Worm (Caenorhabditis elegans) whole organism, mixed stage, embryonic: ENCODE results near the gene K10H10.7.

Source experiments
- M03D4.4 ChIP-seq: sonication (generic microtip); optimal IDR thresholded peaks from 2 replicates; lab custom pipeline; 2017; ENCODE audit warnings: mild to moderate bottlenecking, missing genetic modification characterization, missing compliant biosample characterization
- bed-3 ChIP-seq: fragments of 200-800 bp; sonication (Bioruptor generic); optimal IDR thresholded peaks from 3 replicates; lab custom pipeline; 2018; ENCODE audit warnings: mild to moderate bottlenecking, missing genetic modification characterization, moderate library complexity, missing compliant biosample characterization
- blmp-1 ChIP-seq: fragments of 150-350 bp; optimal IDR thresholded peaks from 2 replicates; lab custom pipeline; 2014; ENCODE audit warnings: missing biosample characterization, missing genetic modification characterization
- ceh-39 ChIP-seq: fragments of 150-350 bp; optimal IDR thresholded peaks from 2 replicates; lab custom pipeline; 2014; ENCODE audit warnings: missing biosample characterization, missing genetic modification characterization
- ceh-43 ChIP-seq: fragments of 200-800 bp; sonication (Bioruptor generic); optimal IDR thresholded peaks from 2 replicates; lab custom pipeline; 2018; ENCODE audit warnings: mild to moderate bottlenecking, missing genetic modification characterization, moderate library complexity, missing compliant biosample characterization
- ceh-83 ChIP-seq: fragments of 200-800 bp; sonication (Bioruptor generic); optimal IDR thresholded peaks from 2 replicates; lab custom pipeline; 2018; ENCODE audit warnings: mild to moderate bottlenecking, missing genetic modification characterization, missing compliant biosample characterization
- cnd-1 ChIP-seq: fragments of 200-800 bp; sonication (Bioruptor generic); optimal IDR thresholded peaks from 2 replicates; lab custom pipeline; 2018; ENCODE audit warnings: mild to moderate bottlenecking, missing genetic modification characterization, missing compliant biosample characterization
- drap-1 ChIP-seq: fragments of 200-800 bp; sonication (Bioruptor generic); optimal IDR thresholded peaks from 3 replicates; lab custom pipeline; 2018; ENCODE audit warnings: mild to moderate bottlenecking, missing genetic modification characterization, missing compliant biosample characterization
- elt-1 ChIP-seq: sonication (generic microtip); optimal IDR thresholded peaks from 2 replicates; lab custom pipeline; 2017; ENCODE audit warnings: missing genetic modification characterization, mild to moderate bottlenecking, missing compliant biosample characterization, antibody characterized with exemption, moderate library complexity, borderline replicate concordance; ENCODE audit not compliant: insufficient read depth
- elt-3 ChIP-seq: fragments of 150-350 bp; optimal IDR thresholded peaks from 2 replicates; lab custom pipeline; 2014; ENCODE audit warnings: missing biosample characterization, missing genetic modification characterization
- flh-1 ChIP-seq: fragments of 200-800 bp; sonication (Bioruptor generic); optimal IDR thresholded peaks from 2 replicates; lab custom pipeline; 2018; ENCODE audit warnings: mild to moderate bottlenecking, missing genetic modification characterization, moderate library complexity, missing compliant biosample characterization
- ham-2 ChIP-seq: fragments of 200-800 bp; sonication (Bioruptor generic); optimal IDR thresholded peaks from 2 replicates; lab custom pipeline; 2018; ENCODE audit warnings: mild to moderate bottlenecking, missing genetic modification characterization, missing compliant biosample characterization
- hlh-1 ChIP-seq: fragments of 150-350 bp; optimal IDR thresholded peaks from 2 replicates; lab custom pipeline; 2014; ENCODE audit warnings: missing biosample characterization, missing genetic modification reagents, missing genetic modification characterization
- lin-13 ChIP-seq: fragments of 150-350 bp; optimal IDR thresholded peaks from 2 replicates; lab custom pipeline; 2014; ENCODE audit warnings: missing biosample characterization, missing genetic modification characterization
- lin-32 ChIP-seq: fragments of 200-800 bp; sonication (Bioruptor generic); optimal IDR thresholded peaks from 2 replicates; lab custom pipeline; 2018; ENCODE audit warnings: mild to moderate bottlenecking, missing genetic modification characterization, missing compliant biosample characterization
- lsy-2 ChIP-seq: fragments of 150-350 bp; optimal IDR thresholded peaks from 2 replicates; lab custom pipeline; 2014; ENCODE audit warnings: missing biosample characterization, missing genetic modification characterization
- mls-2 ChIP-seq: sonication (generic microtip); optimal IDR thresholded peaks from 2 replicates; lab custom pipeline; 2016; ENCODE audit warnings: mild to moderate bottlenecking, missing genetic modification characterization, moderate library complexity, missing compliant biosample characterization
- nhr-12 ChIP-seq: fragments of 150-350 bp; optimal IDR thresholded peaks from 2 replicates; lab custom pipeline; 2014; ENCODE audit warnings: missing biosample characterization, missing genetic modification characterization
- nhr-28 ChIP-seq: fragments of 150-350 bp; optimal IDR thresholded peaks from 2 replicates; lab custom pipeline; 2014; ENCODE audit warnings: missing biosample characterization, missing genetic modification characterization
- nhr-76 ChIP-seq: sonication (generic microtip); optimal IDR thresholded peaks from 2 replicates; lab custom pipeline; 2017; ENCODE audit warnings: missing biosample characterization, missing genetic modification characterization
- pha-4 ChIP-seq: fragments of 150-350 bp; optimal IDR thresholded peaks from 2 replicates; lab custom pipeline; 2018; ENCODE audit warnings: missing biosample characterization, missing genetic modification reagents, missing genetic modification characterization
- sem-2 ChIP-seq: fragments of 200-800 bp; sonication (Bioruptor generic); optimal IDR thresholded peaks from 2 replicates; lab custom pipeline; 2018; ENCODE audit warnings: mild to moderate bottlenecking, missing genetic modification characterization, missing compliant biosample characterization
- snpc-4 ChIP-seq: fragments of 150-350 bp; optimal IDR thresholded peaks from 2 replicates; lab custom pipeline; 2014; ENCODE audit warnings: missing biosample characterization, missing genetic modification characterization
- sptf-1 ChIP-seq: sonication (generic microtip); optimal IDR thresholded peaks from 2 replicates; lab custom pipeline; 2017; ENCODE audit warnings: mild to moderate bottlenecking, missing genetic modification characterization, moderate library complexity, missing compliant biosample characterization
- unc-120 ChIP-seq: sonication (generic microtip); optimal IDR thresholded peaks from 2 replicates; lab custom pipeline; 2017; ENCODE audit warnings: missing genetic modification characterization, missing compliant biosample characterization; ENCODE audit not compliant: poor library complexity, severe bottlenecking
- unc-39 ChIP-seq: fragments of 150-350 bp; optimal IDR thresholded peaks from 2 replicates; lab custom pipeline; 2014; ENCODE audit warnings: missing biosample characterization, missing genetic modification characterization
- unc-62 ChIP-seq: fragments of 150-350 bp; optimal IDR thresholded peaks from 2 replicates; lab custom pipeline; 2014; ENCODE audit warnings: missing biosample characterization, missing genetic modification reagents, missing genetic modification characterization
- zip-8 ChIP-seq: fragments of 150-350 bp; optimal IDR thresholded peaks from 2 replicates; lab custom pipeline; 2014; ENCODE audit warnings: missing biosample characterization, missing genetic modification characterization
- ztf-11 ChIP-seq: fragments of 150-350 bp; optimal IDR thresholded peaks from 2 replicates; lab custom pipeline; 2014; ENCODE audit warnings: missing biosample characterization, missing genetic modification characterization

Gene K10H10.7

ce11 chrII:14525013-14525412 is 17.6 kb upstream of the K10H10.7 start, which contains the start of gene F57C2.4:
Gene F57C2.4, plus strand, starts transcription at chrII:14525313.
- no peak for TF ChIP-seq blmp-1
- TF ChIP-seq zip-8 (tag; lab: Kevin White, UChicago) = no peak
- no peak for TF ChIP-seq unc-62 (GFP tag; lab: Kevin White, UChicago)
- TF ChIP-seq flh-1 (GFP tag; lab: Kevin White, UChicago) = no peak
- TF ChIP-seq hlh-1 (tag; lab: Kevin White, UChicago) = no peak
- no peak for TF ChIP-seq cnd-1 (tag; lab: Kevin White, UChicago)
- no peak for TF ChIP-seq mls-2 (tag; lab: Kevin White, UChicago)
- TF ChIP-seq lin-13 (tag; lab: Kevin White, UChicago) = no peak
- TF ChIP-seq sptf-1 (tag; lab: Kevin White, UChicago) = no peak
- TF ChIP-seq, all 35 proteins: peak for 0

DNA sequence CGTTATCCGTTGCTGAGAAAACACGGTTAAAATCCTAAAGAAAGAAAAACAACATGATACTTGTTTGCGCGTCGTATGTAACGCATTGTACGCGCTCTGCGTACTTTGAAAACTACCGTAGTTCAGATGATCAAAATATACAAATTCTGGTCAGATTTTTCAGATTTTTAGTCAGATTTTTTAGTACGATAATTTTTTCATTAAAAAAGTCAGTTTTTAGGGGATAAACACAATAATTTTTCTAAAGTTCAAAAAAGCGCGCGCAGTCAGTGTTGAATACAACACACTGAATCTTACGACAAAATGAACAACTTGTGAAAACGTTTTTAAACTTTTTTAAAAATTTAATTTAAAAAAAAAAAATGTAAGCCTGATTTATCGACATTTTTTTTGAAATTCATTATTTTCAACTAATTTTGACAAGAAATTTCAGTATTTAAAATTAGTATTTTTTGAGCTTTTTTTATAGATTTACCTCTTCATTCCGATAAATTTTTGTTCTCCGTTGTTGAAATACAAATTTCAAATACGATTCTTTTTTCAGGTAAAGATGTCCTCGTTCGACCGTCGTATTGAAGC is 16.3 kb upstream of the K10H10.7 start, which contains the start of gene pot-2:
Gene pot-2, plus strand, starts transcription at position 529 of the 579 bp plus-strand sequence.
- TF ChIP-seq ham-2 (GFP tag; lab: Kevin White, UChicago) = no peak
- no peak for TF ChIP-seq ceh-43 (GFP tag; lab: Kevin White, UChicago)
- no peak for TF ChIP-seq ceh-83 (GFP tag; lab: Kevin White, UChicago)

DNA sequence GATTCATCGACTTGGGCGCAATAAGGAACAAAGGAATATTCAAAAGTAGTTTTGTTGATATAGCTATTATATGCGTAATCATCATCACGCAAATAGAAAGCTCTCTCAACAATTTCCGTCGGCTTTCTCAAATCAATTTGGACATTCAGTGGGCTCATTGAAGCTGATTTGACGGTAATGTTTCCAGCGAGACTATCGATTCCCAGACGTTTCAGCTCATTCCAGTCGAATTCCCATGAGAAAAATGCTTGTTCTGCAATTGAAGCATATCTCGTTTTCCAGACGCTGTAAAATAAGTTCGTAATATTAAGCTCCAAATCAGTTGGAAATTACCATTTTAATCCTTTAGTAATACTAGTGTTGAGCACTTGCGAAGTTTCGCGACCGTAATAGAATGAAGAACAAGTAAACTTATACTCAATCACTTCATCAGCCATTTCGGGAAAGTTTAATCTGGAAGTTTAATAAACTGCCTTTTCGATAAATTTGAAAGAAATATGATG is 15.7 kb upstream of the K10H10.7 start, which contains the start of gene btb-20:
Gene btb-20, minus strand, starts transcription at position 453 of the 503 bp plus-strand sequence.
- TF ChIP-seq pha-4 (tag; lab: Kevin White, UChicago) (no peak), blmp-1 (no peak), M03D4.4 (tag; lab: Kevin White, UChicago) (no peak), snpc-4 (tag; lab: Kevin White, UChicago) (no peak), nhr-12 (tag; lab: Kevin White, UChicago) (no peak), sem-2 (GFP tag; lab: Kevin White, UChicago) (no peak), unc-120 (tag; lab: Kevin White, UChicago) (no peak)

- TF ChIP-seq lin-32 (GFP tag; lab: Kevin White, UChicago) = no peak
- no peak for TF ChIP-seq ztf-11 (tag; lab: Kevin White, UChicago)
- TF ChIP-seq flh-1 (GFP tag; lab: Kevin White, UChicago) = no peak
- TF ChIP-seq sem-2 (GFP tag; lab: Kevin White, UChicago) = no peak
- no peak for TF ChIP-seq ceh-83 (GFP tag; lab: Kevin White, UChicago)
- no peak for TF ChIP-seq nhr-28 (tag; lab: Kevin White, UChicago)
- TF ChIP-seq lsy-2 (tag; lab: Kevin White, UChicago) = no peak
- TF ChIP-seq ceh-39 (tag; lab: Kevin White, UChicago) = no peak
- TF ChIP-seq M03D4.4 (tag; lab: Kevin White, UChicago) = no peak
- no peak for TF ChIP-seq nhr-12 (tag; lab: Kevin White, UChicago)
- TF ChIP-seq bed-3 (GFP tag; lab: Kevin White, UChicago) = no peak
- no peak for TF ChIP-seq ceh-43 (GFP tag; lab: Kevin White, UChicago)
These were observed 14.6 kb upstream of the K10H10.7 start, which contains the start of gene btb-19 for ce11 chrII:14522037-14522436. Gene btb-19, minus strand, starts transcription at chrII:14522137.

- TF ChIP-seq mls-2 (tag; lab: Kevin White, UChicago) = no peak
- no peak for TF ChIP-seq zip-8 (tag; lab: Kevin White, UChicago)
- TF ChIP-seq sptf-1 (tag; lab: Kevin White, UChicago) = no peak
- no peak for TF ChIP-seq drap-1
- TF ChIP-seq ham-2 (GFP tag; lab: Kevin White, UChicago) = no peak
- no peak for TF ChIP-seq nhr-76 (tag; lab: Kevin White, UChicago)
- TF ChIP-seq unc-39 (tag; lab: Kevin White, UChicago) = no peak
- no peak for TF ChIP-seq cnd-1 (tag; lab: Kevin White, UChicago)
- TF ChIP-seq lsy-2 (tag; lab: Kevin White, UChicago) = no peak
- no peak for TF ChIP-seq bed-3 (GFP tag; lab: Kevin White, UChicago)
- no peak for TF ChIP-seq M03D4.4 (tag; lab: Kevin White, UChicago)
- no peak for TF ChIP-seq elt-3
- TF ChIP-seq elt-1 = no peak
- no peak for TF ChIP-seq ceh-43 (GFP tag; lab: Kevin White, UChicago)
- TF ChIP-seq unc-62 (GFP tag; lab: Kevin White, UChicago) = no peak
- no peak for TF ChIP-seq ztf-11 (tag; lab: Kevin White, UChicago)
- no peak for TF ChIP-seq ceh-39 (tag; lab: Kevin White, UChicago)
These were observed 7.6 kb upstream of the K10H10.7 start, which contains the start of gene K10H10.9 for ce11 chrII:14515017-14515416. Gene K10H10.9, minus strand, starts transcription at chrII:14515117.
